Worm (Caenorhabditis elegans): ENCODE measurements around the gene H04M03.11.

DNA sequence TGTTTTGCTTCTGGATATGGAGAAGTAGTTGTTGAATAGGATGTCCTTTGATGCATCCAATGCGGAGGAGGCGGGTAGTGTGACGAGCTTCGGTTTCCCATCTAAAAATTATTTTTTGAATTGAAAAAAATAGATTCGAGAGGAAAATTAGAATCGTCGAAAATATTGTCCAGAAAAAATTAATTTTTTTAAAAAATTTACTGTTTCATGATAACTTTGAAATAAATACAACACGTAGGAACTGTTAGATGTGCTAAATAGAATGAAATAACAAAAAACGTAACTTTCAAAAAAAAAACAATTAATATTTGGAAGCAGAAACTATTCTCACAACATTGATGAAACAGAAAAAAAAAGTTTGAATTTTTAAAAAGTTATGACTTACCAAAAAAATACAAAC, 24.5 kb downstream of the H04M03.11 start, which contains the start of gene C06E7.4:
- TF ChIP-seq cog-1 (tag; optimal IDR thresholded peaks at IDR 0.05), result no peak
- no peak for TF ChIP-seq med-1 (GFP tag; optimal IDR thresholded peaks at IDR 0.05; ENCODE audit: insufficient read depth)
- no peak for TF ChIP-seq flt-1 (GFP tag; IDR thresholded peaks at IDR 0.05)
- no peak for TF ChIP-seq ztf-23 (GFP tag; IDR thresholded peaks at IDR 0.05)
- TF ChIP-seq tab-1 (GFP tag; IDR thresholded peaks at IDR 0.05), result no peak
- no peak for TF ChIP-seq T22C8.4 (GFP tag; IDR thresholded peaks at IDR 0.05)
- TF ChIP-seq ref-1 (GFP tag; conservative IDR thresholded peaks at IDR 0.05), result no peak
- no peak for TF ChIP-seq klf-2 (GFP tag; conservative IDR thresholded peaks at IDR 0.05)
